Worm (Caenorhabditis elegans): ENCODE results near the gene ire-1.

The ire-1 gene

DNA sequence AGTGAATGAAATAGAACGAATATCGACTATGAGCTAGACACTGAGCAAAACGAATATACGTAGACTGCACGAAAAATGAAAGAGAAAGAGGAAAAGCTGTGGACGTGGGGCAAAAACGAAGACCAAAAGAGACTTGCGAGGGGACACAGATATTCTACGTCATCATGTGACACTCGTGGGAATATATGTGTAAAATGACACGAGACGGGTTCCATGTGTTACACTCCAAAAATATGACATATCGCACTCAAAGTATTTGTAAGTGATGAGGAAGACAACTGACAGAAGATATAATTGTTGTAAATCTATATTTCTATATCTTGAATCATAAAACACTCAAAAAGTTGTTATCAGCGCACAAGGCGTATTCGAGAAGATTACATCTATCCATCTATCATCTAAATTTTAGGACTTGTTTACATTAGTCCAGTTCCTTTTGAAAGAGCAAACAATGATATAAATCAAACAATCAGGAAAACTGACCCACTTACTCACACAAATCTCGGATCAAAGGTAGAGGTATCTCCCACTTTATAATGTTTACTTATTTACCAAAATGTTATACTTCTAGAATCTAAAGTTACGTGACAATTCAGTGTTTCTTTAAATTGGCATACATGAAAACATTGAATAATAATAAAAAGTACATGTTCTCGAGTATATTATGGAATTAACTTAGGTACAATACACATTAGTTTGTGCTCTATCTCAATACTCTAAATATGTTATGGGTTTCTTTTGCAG, 52.7 kb downstream of the ire-1 start:
- TF ChIP-seq nhr-237 (tag; optimal IDR thresholded peaks at IDR 0.05) (no peak), unc-120 (tag; optimal IDR thresholded peaks at IDR 0.05; ENCODE audit: poor library complexity, severe bottlenecking) (peak; percentile 60), ces-1 (GFP tag; optimal IDR thresholded peaks at IDR 0.05) (peak; percentile 31), nhr-12 (tag; optimal IDR thresholded peaks at IDR 0.05) (no peak), unc-62 (GFP tag; optimal IDR thresholded peaks at IDR 0.05) (peak; percentile 84), hlh-1 (tag; optimal IDR thresholded peaks at IDR 0.05) (peak; percentile 50), flh-1 (GFP tag; optimal IDR thresholded peaks at IDR 0.05) (no peak), sem-2 (GFP tag; optimal IDR thresholded peaks at IDR 0.05) (no peak)

DNA sequence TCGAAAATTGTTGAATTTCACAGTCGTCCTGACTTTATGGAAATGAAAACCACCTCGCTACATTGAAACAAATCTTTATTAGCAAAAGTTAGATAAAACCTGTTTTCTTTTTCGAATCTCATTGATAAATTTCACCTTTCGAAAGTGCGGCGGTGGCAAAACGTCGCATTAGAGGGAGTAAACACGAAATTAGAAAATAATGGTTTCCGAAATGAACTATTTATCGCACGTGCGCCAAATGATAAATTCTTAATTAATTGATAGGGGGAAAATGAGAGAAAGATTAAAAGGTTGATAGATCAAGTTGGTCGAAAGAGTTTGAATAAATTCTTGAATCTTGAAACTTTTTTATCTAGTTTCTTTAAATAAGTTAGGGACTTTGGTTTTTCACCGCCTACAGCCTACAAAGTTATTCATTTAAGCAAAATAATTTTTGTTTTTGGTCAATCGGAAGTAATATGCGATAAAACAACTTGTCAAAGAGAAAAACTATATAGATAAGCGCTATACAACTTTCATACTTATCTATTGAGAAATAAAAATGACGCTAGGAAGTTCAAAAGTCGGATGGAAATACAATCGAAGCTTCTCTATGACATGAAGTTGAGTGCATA, 53.6 kb downstream of the ire-1 start:
- no peak for TF ChIP-seq lin-32 (GFP tag; optimal IDR thresholded peaks at IDR 0.05)
- TF ChIP-seq ztf-11 (tag; optimal IDR thresholded peaks at IDR 0.05), result no peak
- no peak for TF ChIP-seq zip-8 (tag; optimal IDR thresholded peaks at IDR 0.05)
- no peak for TF ChIP-seq pha-4 (tag; optimal IDR thresholded peaks at IDR 0.05)
- TF ChIP-seq lsy-2 (tag; optimal IDR thresholded peaks at IDR 0.05), result no peak

DNA sequence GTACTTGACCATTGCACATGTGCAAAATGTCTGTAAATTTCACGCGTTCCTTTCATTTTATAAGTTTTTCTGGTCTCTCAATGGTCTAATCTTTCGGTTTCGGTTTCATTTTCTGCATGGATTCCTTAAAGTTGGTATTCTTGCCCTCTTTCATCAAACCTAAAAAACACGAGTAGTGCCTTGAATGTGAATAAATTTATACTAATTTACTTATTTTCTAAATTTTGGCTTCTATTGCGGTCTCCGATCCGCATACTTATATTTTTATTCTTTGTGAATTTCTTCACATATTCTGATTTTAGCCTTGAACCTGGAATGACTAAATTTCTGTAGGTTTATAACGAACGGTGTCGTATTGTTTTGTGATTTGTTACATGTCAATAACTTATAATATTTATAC, 58.7 kb downstream of the ire-1 start, which contains the start of gene pdha-1:
Gene pdha-1, plus strand, starts transcription at position 301 of the 400 bp plus-strand sequence.
- TF ChIP-seq ham-2 (GFP tag; optimal IDR thresholded peaks at IDR 0.05), result no peak
- TF ChIP-seq ces-1 (GFP tag; optimal IDR thresholded peaks at IDR 0.05), result no peak
- no peak for TF ChIP-seq elt-3 (tag; optimal IDR thresholded peaks at IDR 0.05)
- TF ChIP-seq cnd-1 (tag; optimal IDR thresholded peaks at IDR 0.05), result no peak
- TF ChIP-seq unc-120 (tag; optimal IDR thresholded peaks at IDR 0.05; ENCODE audit: poor library complexity, severe bottlenecking), result no peak
- TF ChIP-seq snpc-4 (tag; optimal IDR thresholded peaks at IDR 0.05), result no peak
- no peak for TF ChIP-seq bed-3 (GFP tag; optimal IDR thresholded peaks at IDR 0.05)
- no peak for TF ChIP-seq hlh-1 (tag; optimal IDR thresholded peaks at IDR 0.05)
- no peak for TF ChIP-seq mls-2 (tag; optimal IDR thresholded peaks at IDR 0.05)

DNA sequence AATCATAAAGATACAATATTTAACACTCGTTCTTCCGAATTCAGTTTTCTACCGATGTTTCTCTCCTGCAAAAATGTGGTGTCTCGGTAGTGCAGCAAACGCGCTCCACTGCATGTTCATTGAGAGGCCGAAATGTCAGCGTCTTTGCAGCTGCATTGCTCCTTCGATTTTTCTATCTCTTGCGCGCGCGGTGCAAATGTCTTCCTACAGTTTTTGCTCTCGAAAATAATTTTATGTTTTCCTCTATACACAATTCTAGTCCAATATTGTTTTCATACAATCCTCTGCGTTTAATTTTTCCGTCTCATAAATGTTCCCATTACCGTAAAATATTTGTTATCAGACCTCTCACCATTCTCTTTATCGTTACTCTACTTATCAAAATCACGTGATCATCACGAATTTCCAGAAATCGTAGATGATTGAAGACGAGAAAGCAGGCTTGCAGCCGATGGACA, 62.3 kb downstream of the ire-1 start, which contains the start of gene ufd-2:
Gene ufd-2, plus strand, starts transcription at position 408 of the 458 bp plus-strand sequence.
- TF ChIP-seq zip-8 (tag; optimal IDR thresholded peaks at IDR 0.05) (no peak), bed-3 (GFP tag; optimal IDR thresholded peaks at IDR 0.05) (no peak), ceh-39 (tag; optimal IDR thresholded peaks at IDR 0.05) (peak; percentile 43), lsy-2 (tag; optimal IDR thresholded peaks at IDR 0.05) (peak; percentile 63), mab-5 (tag; optimal IDR thresholded peaks at IDR 0.05) (no peak), ces-1 (GFP tag; optimal IDR thresholded peaks at IDR 0.05) (peak; percentile 59), M03D4.4 (tag; optimal IDR thresholded peaks at IDR 0.05) (no peak), elt-3 (tag; optimal IDR thresholded peaks at IDR 0.05) (no peak), nhr-2 (tag; optimal IDR thresholded peaks at IDR 0.05) (no peak), blmp-1 (tag; optimal IDR thresholded peaks at IDR 0.05) (no peak), pha-4 (tag; optimal IDR thresholded peaks at IDR 0.05) (peak; percentile 73), nhr-76 (tag; optimal IDR thresholded peaks at IDR 0.05) (no peak), nhr-28 (tag; optimal IDR thresholded peaks at IDR 0.05) (no peak), hlh-1 (tag; optimal IDR thresholded peaks at IDR 0.05) (peak; percentile 41), elt-1 (tag; optimal IDR thresholded peaks at IDR 0.05; ENCODE audit: borderline replicate concordance, insufficient read depth) (no peak), sptf-1 (tag; optimal IDR thresholded peaks at IDR 0.05) (no peak), unc-120 (tag; optimal IDR thresholded peaks at IDR 0.05; ENCODE audit: poor library complexity, severe bottlenecking) (no peak), ham-2 (GFP tag; optimal IDR thresholded peaks at IDR 0.05) (no peak), mep-1 (tag; optimal IDR thresholded peaks at IDR 0.05) (peak; percentile 76), cnd-1 (tag; optimal IDR thresholded peaks at IDR 0.05) (peak; percentile 25), ceh-83 (GFP tag; optimal IDR thresholded peaks at IDR 0.05) (no peak), drap-1 (GFP tag; optimal IDR thresholded peaks at IDR 0.05) (peak; percentile 41), nhr-12 (tag; optimal IDR thresholded peaks at IDR 0.05) (no peak), ceh-43 (GFP tag; optimal IDR thresholded peaks at IDR 0.05) (no peak), flh-1 (GFP tag; optimal IDR thresholded peaks at IDR 0.05) (no peak), nhr-237 (tag; optimal IDR thresholded peaks at IDR 0.05) (peak; percentile 48), lin-13 (tag; optimal IDR thresholded peaks at IDR 0.05) (peak; percentile 76), lin-32 (GFP tag; optimal IDR thresholded peaks at IDR 0.05) (no peak), ztf-11 (tag; optimal IDR thresholded peaks at IDR 0.05) (no peak)
